Fruit fly (Drosophila melanogaster): Measurements from ENCODE around the gene Iris.

Iris gene

DNA sequence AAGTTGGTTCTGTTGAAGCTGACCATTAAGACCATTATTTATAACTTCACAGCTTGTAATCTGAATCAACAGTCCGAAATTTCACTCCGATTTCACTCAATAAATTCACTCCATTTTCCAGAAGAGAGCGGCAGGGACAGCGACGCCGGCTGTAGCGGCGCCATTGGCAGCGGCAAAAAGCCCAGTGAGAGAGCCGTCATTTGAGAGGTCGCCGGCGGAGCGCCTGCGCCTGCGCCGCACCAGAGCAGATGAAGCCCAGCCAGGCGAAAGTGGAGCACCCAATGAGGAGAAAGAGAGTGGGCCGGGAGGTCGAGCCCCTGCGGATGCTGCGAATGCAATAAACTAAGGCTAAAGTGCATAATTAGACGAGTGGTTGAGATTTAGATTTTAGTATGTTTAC, 51.2 kb downstream of the Iris start:
- TF ChIP-seq Vsx2 (GFP tag; optimal IDR thresholded peaks at IDR 0.05; ENCODE audit: partially characterized antibody) = no peak
- TF ChIP-seq OdsH (GFP tag; optimal IDR thresholded peaks at IDR 0.05) = no peak
- TF ChIP-seq Dfd (GFP tag; optimal IDR thresholded peaks at IDR 0.05) = no peak
- TF ChIP-seq woc (GFP tag; optimal IDR thresholded peaks at IDR 0.05) = no peak
- TF ChIP-seq HLH106 (tag; optimal IDR thresholded peaks at IDR 0.05) = no peak
- no peak for TF ChIP-seq dsf (GFP tag; optimal IDR thresholded peaks at IDR 0.05; ENCODE audit: borderline replicate concordance)
- TF ChIP-seq CrebA (GFP tag; optimal IDR thresholded peaks at IDR 0.05; ENCODE audit: borderline replicate concordance) = no peak
- no peak for TF ChIP-seq Jra (GFP tag; optimal IDR thresholded peaks at IDR 0.05)
- no peak for TF ChIP-seq h (GFP tag; optimal IDR thresholded peaks at IDR 0.05)
- TF ChIP-seq Myc (optimal IDR thresholded peaks at IDR 0.05) = no peak
- TF ChIP-seq sv (GFP tag; optimal IDR thresholded peaks at IDR 0.05) = no peak
- no peak for TF ChIP-seq rgr (GFP tag; optimal IDR thresholded peaks at IDR 0.05)
- no peak for TF ChIP-seq ey (GFP tag; optimal IDR thresholded peaks at IDR 0.05)
- TF ChIP-seq lola (GFP tag; optimal IDR thresholded peaks at IDR 0.05) = no peak
